Fruit fly (Drosophila melanogaster) whole organism, wandering third instar larva: ENCODE measurements around the gene fliI.
A peak's percentile ranks its signal among the peaks of the same experiment; 100 is the strongest.

Experiments used
- Abd-B ChIP-seq: fragments of >200 bp; optimal IDR thresholded peaks from 2 replicates; lab custom pipeline; 2017; ENCODE audit warnings: missing biosample characterization, missing genetic modification characterization
- CG32264 ChIP-seq: fragments of 200-800 bp; sonication (Bioruptor generic); optimal IDR thresholded peaks from 2 replicates; lab custom pipeline; 2016; ENCODE audit warnings: missing biosample characterization, missing genetic modification characterization
- CG9705 ChIP-seq: fragments of 200-800 bp; sonication (Bioruptor generic); optimal IDR thresholded peaks from 2 replicates; lab custom pipeline; 2018; ENCODE audit warnings: missing biosample characterization, mild to moderate bottlenecking, missing genetic modification characterization
- CrebA ChIP-seq: fragments of 200-800 bp; sonication (Bioruptor generic); optimal IDR thresholded peaks from 2 replicates; lab custom pipeline; 2016; ENCODE audit warnings: missing biosample characterization, mild to moderate bottlenecking, missing genetic modification characterization, borderline replicate concordance
- Dfd ChIP-seq: fragments of >200 bp; optimal IDR thresholded peaks from 2 replicates; lab custom pipeline; 2017; ENCODE audit warnings: missing biosample characterization, missing genetic modification characterization
- Dif ChIP-seq: fragments of 200-275, 200-300 bp; sonication (Bioruptor generic); optimal IDR thresholded peaks from 2 replicates; lab custom pipeline; 2018; ENCODE audit warnings: missing biosample characterization, missing genetic modification characterization; ENCODE audit not compliant: partially characterized antibody
- GATAd ChIP-seq: sonication (Bioruptor generic); optimal IDR thresholded peaks from 2 replicates; lab custom pipeline; 2016; ENCODE audit warnings: missing biosample characterization, missing genetic modification characterization
- HLH106 ChIP-seq: fragments of 200-800 bp; optimal IDR thresholded peaks from 3 replicates; lab custom pipeline; 2019; ENCODE audit warnings: missing biosample characterization, mild to moderate bottlenecking, missing genetic modification characterization, moderate library complexity
- Hnf4 ChIP-seq: fragments of 200-800 bp; sonication (Bioruptor generic); optimal IDR thresholded peaks from 2 replicates; lab custom pipeline; 2016; ENCODE audit warnings: missing biosample characterization, mild to moderate bottlenecking, missing genetic modification characterization
- Hr78 ChIP-seq: fragments of >200 bp; optimal IDR thresholded peaks from 2 replicates; lab custom pipeline; 2017; ENCODE audit warnings: missing biosample characterization, missing genetic modification characterization
- Hr83 ChIP-seq: fragments of 200-300 bp; sonication (Bioruptor generic); optimal IDR thresholded peaks from 2 replicates; lab custom pipeline; 2016; ENCODE audit warnings: missing biosample characterization, mild to moderate bottlenecking, missing genetic modification characterization, moderate library complexity; ENCODE audit not compliant: poor library complexity, severe bottlenecking
- Jra ChIP-seq: sonication (Bioruptor generic); optimal IDR thresholded peaks from 2 replicates; lab custom pipeline; 2016; ENCODE audit warnings: missing biosample characterization, missing genetic modification characterization
- Mio ChIP-seq: sonication (Bioruptor generic); optimal IDR thresholded peaks from 2 replicates; lab custom pipeline; 2016; ENCODE audit warnings: missing biosample characterization, missing genetic modification characterization
- Myc ChIP-seq: fragments of >200 bp; optimal IDR thresholded peaks from 2 replicates; lab custom pipeline; 2017
- N ChIP-seq: fragments of >200 bp; optimal IDR thresholded peaks from 2 replicates; lab custom pipeline; 2018; ENCODE audit warnings: missing biosample characterization, missing external identifiers, missing genetic modification characterization
- OdsH ChIP-seq: fragments of 200-800 bp; sonication (Bioruptor generic); optimal IDR thresholded peaks from 2 replicates; lab custom pipeline; 2016; ENCODE audit warnings: missing biosample characterization, mild to moderate bottlenecking, missing genetic modification characterization
- Rel ChIP-seq, 2 experiments: fragments of 200-800 bp; sonication (Bioruptor generic) in 1 of 2; optimal IDR thresholded peaks; 2 replicates in 1 of 2; 3 replicates in 1 of 2; lab custom pipeline; 2016 to 2019; ENCODE audit warnings: mild to moderate bottlenecking in 2 of 2, missing biosample characterization in 2 of 2, missing genetic modification characterization in 2 of 2, moderate library complexity in 1 of 2
- Sp1 ChIP-seq: fragments of 200-800 bp; sonication (Bioruptor generic); optimal IDR thresholded peaks from 3 replicates; lab custom pipeline; 2019; ENCODE audit warnings: missing biosample characterization, mild to moderate bottlenecking, missing genetic modification characterization, moderate library complexity
- Vsx2 ChIP-seq: fragments of 200-300, 225-300 bp; sonication (Bioruptor generic); optimal IDR thresholded peaks from 2 replicates; lab custom pipeline; 2018; ENCODE audit warnings: missing biosample characterization, missing genetic modification characterization; ENCODE audit not compliant: partially characterized antibody
- br ChIP-seq: fragments of 200-800 bp; sonication (Bioruptor generic); optimal IDR thresholded peaks from 2 replicates; lab custom pipeline; 2016; ENCODE audit warnings: missing biosample characterization, missing genetic modification characterization
- brk ChIP-seq: fragments of 200-800 bp; sonication (Bioruptor generic); optimal IDR thresholded peaks from 2 replicates; lab custom pipeline; 2016; ENCODE audit warnings: missing biosample characterization, mild to moderate bottlenecking, missing genetic modification characterization
- dl ChIP-seq, 2 experiments: fragments of 175-275, 200-275 bp in 1 of 2; fragments of 200-275 bp in 1 of 2; sonication (Bioruptor generic); optimal IDR thresholded peaks; lab custom pipeline; 2018; ENCODE audit warnings: mild to moderate bottlenecking in 2 of 2, missing biosample characterization in 2 of 2, missing genetic modification characterization in 2 of 2, moderate library complexity in 2 of 2; ENCODE audit not compliant: partially characterized antibody in 2 of 2, insufficient read depth in 1 of 2
- dmrt93B ChIP-seq: fragments of 200-800 bp; sonication (Bioruptor generic); optimal IDR thresholded peaks from 2 replicates; lab custom pipeline; 2018; ENCODE audit warnings: missing biosample characterization, mild to moderate bottlenecking, missing genetic modification characterization
- dsf ChIP-seq: sonication (Bioruptor generic); optimal IDR thresholded peaks from 2 replicates; lab custom pipeline; 2016; ENCODE audit warnings: missing biosample characterization, missing genetic modification characterization, borderline replicate concordance
- ey ChIP-seq: fragments of 200-800 bp; sonication (Bioruptor generic); optimal IDR thresholded peaks from 2 replicates; lab custom pipeline; 2016; ENCODE audit warnings: missing biosample characterization, missing genetic modification characterization
- foxo ChIP-seq, 2 experiments: fragments of 200-800 bp; sonication (Bioruptor generic); optimal IDR thresholded peaks; 2 replicates in 1 of 2; 3 replicates in 1 of 2; lab custom pipeline; 2016 to 2017; ENCODE audit warnings: missing biosample characterization in 2 of 2, missing genetic modification characterization in 2 of 2
- fru ChIP-seq: fragments of 200-800 bp; sonication (Bioruptor generic); optimal IDR thresholded peaks from 3 replicates; lab custom pipeline; 2016; ENCODE audit warnings: missing biosample characterization, mild to moderate bottlenecking, missing genetic modification characterization
- h ChIP-seq: fragments of 200-800 bp; sonication (Bioruptor generic); optimal IDR thresholded peaks from 3 replicates; lab custom pipeline; 2016; ENCODE audit warnings: missing biosample characterization, mild to moderate bottlenecking, missing genetic modification characterization
- jim ChIP-seq: fragments of 175-275, 200-325 bp; sonication (Bioruptor generic); optimal IDR thresholded peaks from 2 replicates; lab custom pipeline; 2016; ENCODE audit warnings: missing biosample characterization, mild to moderate bottlenecking, missing genetic modification characterization
- lola ChIP-seq: fragments of >200 bp; optimal IDR thresholded peaks from 2 replicates; lab custom pipeline; 2017; ENCODE audit warnings: missing biosample characterization, missing genetic modification characterization
- pan ChIP-seq: fragments of >200 bp; optimal IDR thresholded peaks from 2 replicates; lab custom pipeline; 2017
- psq ChIP-seq: fragments of 200-800 bp; sonication (Bioruptor generic); optimal IDR thresholded peaks from 3 replicates; lab custom pipeline; 2017; ENCODE audit warnings: missing biosample characterization, mild to moderate bottlenecking, missing genetic modification characterization, moderate library complexity
- rgr ChIP-seq: fragments of 200-800 bp; sonication (Bioruptor generic); optimal IDR thresholded peaks from 3 replicates; lab custom pipeline; 2016; ENCODE audit warnings: missing biosample characterization, mild to moderate bottlenecking, missing genetic modification characterization
- sage ChIP-seq: fragments of 200-800 bp; sonication (Bioruptor generic); optimal IDR thresholded peaks from 2 replicates; lab custom pipeline; 2016; ENCODE audit warnings: missing biosample characterization, mild to moderate bottlenecking, missing genetic modification characterization
- sv ChIP-seq: fragments of 200-800 bp; sonication (Bioruptor generic); optimal IDR thresholded peaks from 3 replicates; lab custom pipeline; 2016; ENCODE audit warnings: missing biosample characterization, missing genetic modification characterization
- tai ChIP-seq: sonication (Bioruptor generic); optimal IDR thresholded peaks from 2 replicates; lab custom pipeline; 2016; ENCODE audit warnings: missing biosample characterization, missing genetic modification characterization
- usp ChIP-seq: fragments of >200 bp; optimal IDR thresholded peaks from 2 replicates; lab custom pipeline; 2017; ENCODE audit warnings: missing biosample characterization, missing genetic modification characterization
- woc ChIP-seq: sonication (Bioruptor generic); optimal IDR thresholded peaks from 2 replicates; lab custom pipeline; 2016; ENCODE audit warnings: missing biosample characterization, mild to moderate bottlenecking, missing genetic modification characterization

fliI gene

DNA sequence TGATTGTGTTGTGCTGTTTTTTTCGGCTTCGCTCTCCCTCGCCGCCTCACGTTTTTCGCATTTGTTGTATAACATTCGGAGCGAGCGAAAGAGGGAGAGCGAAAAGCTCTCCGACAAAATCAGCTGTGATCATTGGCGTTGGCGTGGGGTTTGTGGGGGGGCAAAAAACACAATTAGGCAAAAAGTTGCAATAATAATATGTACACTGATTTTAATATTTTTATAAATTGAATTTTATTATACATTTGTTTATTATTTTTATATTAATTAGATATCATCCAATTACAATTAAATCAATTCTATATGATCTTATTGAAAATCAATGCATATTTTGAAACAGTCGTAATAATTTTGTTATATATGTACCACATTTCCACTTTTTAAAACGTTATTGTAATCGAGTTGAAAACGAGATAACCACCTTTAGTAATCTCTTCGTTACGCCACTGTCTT, 36.1 kb downstream of the fliI start:
- TF ChIP-seq brk (no peak), CrebA (GFP tag; lab: Kevin White, UChicago) (no peak), N (GFP tag; lab: Kevin White, UChicago) (no peak), OdsH (GFP tag; lab: Kevin White, UChicago) (peak; percentile 6), sv (no peak), Dif (GFP tag; lab: Kevin White, UChicago) (no peak), dl (GFP tag; optimal IDR thresholded peaks at IDR 0.05; lab: Kevin White, UChicago; ENCODE audit: insufficient read depth in 1 of 2, partially characterized antibody in 2 of 2) (peak in 1 of 2 experiments; percentile 2), woc (no peak), ey (GFP tag; lab: Kevin White, UChicago) (no peak), fru (GFP tag; lab: Kevin White, UChicago) (peak; percentile 7), Jra (GFP tag; lab: Kevin White, UChicago) (no peak), Rel (GFP tag; optimal IDR thresholded peaks at IDR 0.05; lab: Kevin White, UChicago) (no peak), Rel (tag; optimal IDR thresholded peaks at IDR 0.05; lab: Kevin White, UChicago) (no peak), psq (GFP tag; lab: Kevin White, UChicago) (peak; percentile 38), Abd-B (no peak), CG32264 (no peak), h (no peak), jim (GFP tag; lab: Kevin White, UChicago) (no peak), tai (no peak), Hr78 (GFP tag; lab: Kevin White, UChicago) (no peak), Myc (lab: Kevin White, UChicago) (no peak), HLH106 (peak; percentile 37), usp (GFP tag; lab: Kevin White, UChicago) (no peak), foxo (GFP tag; optimal IDR thresholded peaks at IDR 0.05; lab: Kevin White, UChicago) (peak in 1 of 2 experiments; percentile 54), lola (GFP tag; lab: Kevin White, UChicago) (no peak), Hnf4 (GFP tag; lab: Kevin White, UChicago) (no peak), dmrt93B (GFP tag; lab: Kevin White, UChicago) (no peak), Hr83 (no peak), CG9705 (GFP tag; lab: Kevin White, UChicago) (no peak), GATAd (no peak), Mio (GFP tag; lab: Kevin White, UChicago) (no peak), br (GFP tag; lab: Kevin White, UChicago) (no peak), dsf (GFP tag; lab: Kevin White, UChicago) (no peak), sage (GFP tag; lab: Kevin White, UChicago) (no peak), Dfd (GFP tag; lab: Kevin White, UChicago) (no peak), Vsx2 (GFP tag; lab: Kevin White, UChicago) (no peak), pan (lab: Kevin White, UChicago) (no peak), Sp1 (GFP tag; lab: Kevin White, UChicago) (peak; percentile 7), rgr (peak; percentile 31)

DNA sequence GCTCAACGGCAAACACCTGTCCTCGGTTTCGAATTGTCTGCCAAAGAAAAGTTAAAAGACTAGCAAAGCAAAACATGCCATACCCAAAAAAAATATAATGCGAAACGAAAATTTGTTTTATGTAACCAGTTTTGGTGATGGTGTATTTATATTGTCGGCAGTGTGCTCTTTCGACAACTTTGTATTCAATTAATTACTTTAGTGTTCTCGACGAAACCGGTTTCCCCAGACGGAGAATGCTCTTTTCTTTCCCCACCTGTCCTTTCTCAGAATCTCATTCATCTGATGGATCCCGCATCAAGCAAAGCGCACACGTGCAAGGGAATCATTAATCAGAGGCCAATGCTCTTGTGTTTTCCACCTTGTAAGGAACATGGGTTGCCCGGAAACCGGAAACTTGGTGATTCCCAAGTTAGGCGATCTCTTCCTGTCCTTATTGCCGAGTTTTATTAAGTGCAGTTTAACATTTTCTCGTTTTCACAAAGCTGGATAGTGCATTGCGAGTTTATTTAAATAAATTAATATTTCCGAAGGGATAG, 38.9 kb downstream of the fliI start:
- TF ChIP-seq Rel (GFP tag; optimal IDR thresholded peaks at IDR 0.05; lab: Kevin White, UChicago) (no peak), Rel (tag; optimal IDR thresholded peaks at IDR 0.05; lab: Kevin White, UChicago) (peak; percentile 83), usp (GFP tag; lab: Kevin White, UChicago) (no peak)
- TF ChIP-seq, all 38 proteins: peak for 1

DNA sequence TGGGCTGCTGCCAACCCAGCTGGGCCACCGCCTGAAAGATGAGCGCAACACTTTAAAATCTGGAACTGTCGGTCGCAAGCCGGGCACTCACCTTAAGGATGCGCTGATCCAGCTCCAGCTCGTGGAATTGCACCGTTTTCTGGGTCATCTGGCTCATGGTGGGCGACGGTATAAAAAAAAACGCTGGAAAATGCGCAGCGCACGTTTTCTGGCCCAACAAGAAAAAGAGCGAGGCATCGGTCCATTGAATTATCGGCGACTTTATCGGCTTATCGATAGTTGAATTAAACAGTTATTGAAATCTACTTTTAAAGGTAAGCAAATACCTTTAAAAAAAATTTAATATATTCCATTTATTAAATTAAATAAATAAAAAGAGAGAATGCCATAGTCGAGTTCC, 48.2 kb downstream of the fliI start, which contains the start of gene Ddx56:
Gene Ddx56 (minus strand): TSS at position 252 of the 400 bp plus-strand sequence.
- no peak for TF ChIP-seq dmrt93B (GFP tag; lab: Kevin White, UChicago)
- TF ChIP-seq rgr, result no peak
- TF ChIP-seq Vsx2 (GFP tag; lab: Kevin White, UChicago), result no peak
- TF ChIP-seq woc, result no peak
- no peak for TF ChIP-seq brk
- no peak for TF ChIP-seq usp (GFP tag; lab: Kevin White, UChicago)
- TF ChIP-seq, all 38 proteins: peak for 0
